Fruit fly (Drosophila melanogaster) whole organism, pupa: ENCODE data around the gene TwdlZ.

Experiments
- CG10348 ChIP-seq: fragments of 200-800 bp; sonication (Bioruptor generic); IDR thresholded peaks from 2 replicates; pipeline ENCODE4 v1.3.6; 2022; ENCODE audit warnings: missing biosample characterization, missing genetic modification characterization
- CG12605 ChIP-seq: fragments of 200-800 bp; sonication (Bioruptor generic); IDR thresholded peaks from 2 replicates; pipeline ENCODE4 v1.3.6; 2022; ENCODE audit warnings: missing biosample characterization, missing genetic modification characterization
- CG13204 ChIP-seq: fragments of 200-800 bp; sonication (Bioruptor generic); optimal IDR thresholded peaks from 2 replicates; lab custom pipeline; 2018; ENCODE audit warnings: missing biosample characterization, mild to moderate bottlenecking, missing genetic modification characterization, moderate library complexity
- CG14655 ChIP-seq: fragments of 200-800 bp; sonication (Bioruptor generic); optimal IDR thresholded peaks from 3 replicates; lab custom pipeline; 2017; ENCODE audit warnings: mild to moderate bottlenecking, missing biosample characterization, missing genetic modification reagents, missing genetic modification characterization
- CG15710 ChIP-seq: fragments of 200-800 bp; sonication (Bioruptor generic); optimal IDR thresholded peaks from 2 replicates; lab custom pipeline; 2018; ENCODE audit warnings: missing biosample characterization, mild to moderate bottlenecking, missing genetic modification characterization, moderate library complexity
- CG17806 ChIP-seq: fragments of 200-800 bp; sonication (Bioruptor generic); optimal IDR thresholded peaks from 2 replicates; lab custom pipeline; 2018; ENCODE audit warnings: missing biosample characterization, mild to moderate bottlenecking, missing genetic modification characterization, moderate library complexity
- CG32121 ChIP-seq: fragments of 200-800 bp; sonication (Bioruptor generic); IDR thresholded peaks from 2 replicates; pipeline ENCODE4 v1.3.6; 2022; ENCODE audit warnings: missing biosample characterization, missing genetic modification characterization
- CG34367 ChIP-seq: fragments of 200-800 bp; sonication (Bioruptor generic); optimal IDR thresholded peaks from 2 replicates; lab custom pipeline; 2018; ENCODE audit warnings: missing biosample characterization, mild to moderate bottlenecking, missing genetic modification characterization
- CG4496 ChIP-seq: fragments of 200-800 bp; sonication (Bioruptor generic); IDR thresholded peaks from 3 replicates; pipeline ENCODE4 v1.3.6; 2022; ENCODE audit warnings: missing biosample characterization, missing genetic modification characterization
- CG8159 ChIP-seq: fragments of 200-800 bp; sonication (Bioruptor generic); optimal IDR thresholded peaks from 3 replicates; lab custom pipeline; 2018; ENCODE audit warnings: missing biosample characterization, mild to moderate bottlenecking, missing genetic modification characterization, moderate library complexity
- CG8301 ChIP-seq: fragments of 200-800 bp; sonication (Bioruptor generic); optimal IDR thresholded peaks from 2 replicates; lab custom pipeline; 2018; ENCODE audit warnings: missing biosample characterization, mild to moderate bottlenecking, missing genetic modification characterization
- CG9948 ChIP-seq: fragments of 200-800 bp; sonication (Bioruptor generic); optimal IDR thresholded peaks from 2 replicates; lab custom pipeline; 2018; ENCODE audit warnings: missing biosample characterization, mild to moderate bottlenecking, missing genetic modification characterization, moderate library complexity
- D1 ChIP-seq: fragments of 200-800 bp; sonication (Bioruptor generic); optimal IDR thresholded peaks from 2 replicates; lab custom pipeline; 2018; ENCODE audit warnings: missing biosample characterization, mild to moderate bottlenecking, missing genetic modification characterization, moderate library complexity
- EcR ChIP-seq: fragments of 200-800 bp; sonication (Bioruptor generic); optimal IDR thresholded peaks from 3 replicates; lab custom pipeline; 2019; ENCODE audit warnings: missing biosample characterization, missing genetic modification characterization, mild to moderate bottlenecking, moderate library complexity, missing genetic modification reagents
- Ets98B ChIP-seq: fragments of 200-800 bp; sonication (Bioruptor generic); IDR thresholded peaks from 2 replicates; pipeline ENCODE4 v1.3.6; 2022; ENCODE audit warnings: missing biosample characterization, missing genetic modification characterization
- Pif1A ChIP-seq: fragments of 200-800 bp; sonication (Bioruptor generic); optimal IDR thresholded peaks from 3 replicates; lab custom pipeline; 2016; ENCODE audit warnings: missing biosample characterization, missing genetic modification characterization
- Pif1B ChIP-seq: fragments of 200-800 bp; sonication (Bioruptor generic); optimal IDR thresholded peaks from 3 replicates; lab custom pipeline; 2016; ENCODE audit warnings: missing biosample characterization, missing genetic modification characterization
- Snoo ChIP-seq: fragments of 200-800 bp; sonication (Bioruptor generic); optimal IDR thresholded peaks from 3 replicates; lab custom pipeline; 2017; ENCODE audit warnings: missing biosample characterization, mild to moderate bottlenecking, missing genetic modification characterization, inconsistent platforms
- fd96Ca ChIP-seq: fragments of 200-800 bp; sonication (Bioruptor generic); IDR thresholded peaks from 3 replicates; pipeline ENCODE4 v1.3.6; 2022; ENCODE audit warnings: missing biosample characterization, missing genetic modification characterization
- gl ChIP-seq: fragments of 200-800 bp; sonication (Bioruptor generic); optimal IDR thresholded peaks from 2 replicates; lab custom pipeline; 2018; ENCODE audit warnings: missing biosample characterization, mild to moderate bottlenecking, missing genetic modification characterization
- rn ChIP-seq: fragments of 200-800 bp; sonication (Bioruptor generic); IDR thresholded peaks from 2 replicates; pipeline ENCODE4 v1.3.6; 2022; ENCODE audit warnings: missing biosample characterization, missing genetic modification characterization

Gene TwdlZ

dm6 chrX:16775083-16775482 is 37.1 kb downstream of the TwdlZ start:
- no peak for TF ChIP-seq CG10348 (GFP tag; lab: Robert Waterston, UW)
- TF ChIP-seq CG32121 (GFP tag; lab: Robert Waterston, UW): no peak
- TF ChIP-seq D1: no peak
- TF ChIP-seq CG9948 (tag; lab: Kevin White, UChicago): no peak
- no peak for TF ChIP-seq Pif1B (GFP tag; lab: Kevin White, UChicago)
- TF ChIP-seq fd96Ca: no peak
- no peak for TF ChIP-seq CG17806
- TF ChIP-seq Snoo (tag; lab: Kevin White, UChicago): no peak
- no peak for TF ChIP-seq CG8301
- TF ChIP-seq CG14655 (GFP tag; lab: Kevin White, UChicago): no peak
- no peak for TF ChIP-seq CG13204 (GFP tag; lab: Kevin White, UChicago)
- TF ChIP-seq CG8159 (tag; lab: Kevin White, UChicago): no peak
- TF ChIP-seq Ets98B (GFP tag; lab: Robert Waterston, UW): no peak
- TF ChIP-seq rn: no peak
- TF ChIP-seq CG15710: no peak
- TF ChIP-seq EcR (GFP tag; lab: Kevin White, UChicago): no peak
- no peak for TF ChIP-seq CG34367 (tag; lab: Kevin White, UChicago)
- TF ChIP-seq CG12605 (GFP tag; lab: Robert Waterston, UW): no peak
- TF ChIP-seq CG4496 (GFP tag; lab: Robert Waterston, UW): no peak
- TF ChIP-seq, all 21 proteins: peak for 0

dm6 chrX:16778138-16778672 is 40.2 kb downstream of the TwdlZ start:
- peak; percentile 32 for TF ChIP-seq CG8159 (tag; lab: Kevin White, UChicago)
- TF ChIP-seq CG9948 (tag; lab: Kevin White, UChicago): peak; percentile 12
- TF ChIP-seq CG8301: peak; percentile 36
- no peak for TF ChIP-seq Pif1B (GFP tag; lab: Kevin White, UChicago)
- no peak for TF ChIP-seq CG15710
- TF ChIP-seq Pif1A: peak; percentile 21
- TF ChIP-seq CG14655 (GFP tag; lab: Kevin White, UChicago): peak; percentile 56
- TF ChIP-seq CG17806: peak; percentile 12
- TF ChIP-seq, all 21 proteins: peak for 6

dm6 chrX:16780244-16780643 is 42.3 kb downstream of the TwdlZ start:
- TF ChIP-seq CG14655 (GFP tag; lab: Kevin White, UChicago): no peak
- 0 out of 3 replicates have a peak, but pooled peaks have one; percentile 34 for TF ChIP-seq CG4496 (GFP tag; lab: Robert Waterston, UW)

DNA sequence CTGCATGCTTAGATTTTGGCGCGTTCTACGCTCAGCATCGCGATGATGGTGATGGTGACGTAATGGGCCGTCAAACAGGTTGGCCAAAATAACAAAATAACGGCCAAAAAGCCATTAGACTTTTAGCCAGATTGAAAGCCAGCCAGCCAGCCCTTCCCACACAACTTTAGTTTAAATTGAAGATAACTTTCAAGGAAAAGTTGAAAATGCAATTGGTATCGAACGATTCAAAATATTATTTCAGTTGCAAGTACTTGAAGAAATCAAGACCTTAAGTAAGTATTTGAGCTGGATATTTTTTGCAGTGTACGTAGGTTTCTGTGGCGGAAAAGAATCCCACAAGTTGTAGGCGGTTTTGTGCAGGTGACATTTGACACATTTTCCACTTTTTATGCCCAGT is 43.1 kb downstream of the TwdlZ start:
- no peak for TF ChIP-seq Pif1A
- 0 out of 3 replicates have a peak, but pooled peaks have one; percentile 31 for TF ChIP-seq CG4496 (GFP tag; lab: Robert Waterston, UW)
- TF ChIP-seq CG8301: no peak
- TF ChIP-seq CG32121 (GFP tag; lab: Robert Waterston, UW): peak; percentile 60
- TF ChIP-seq gl (tag; lab: Kevin White, UChicago): no peak
- no peak for TF ChIP-seq CG14655 (GFP tag; lab: Kevin White, UChicago)
- no peak for TF ChIP-seq Pif1B (GFP tag; lab: Kevin White, UChicago)
- TF ChIP-seq fd96Ca: peak; percentile 59; the same call in 2 of the 3 replicates
- TF ChIP-seq CG34367 (tag; lab: Kevin White, UChicago): no peak
- no peak for TF ChIP-seq Snoo (tag; lab: Kevin White, UChicago)
- peak; percentile 53 for TF ChIP-seq Ets98B (GFP tag; lab: Robert Waterston, UW)
- TF ChIP-seq rn: no peak
- TF ChIP-seq D1: no peak
- no peak for TF ChIP-seq CG15710
- 0 out of 2 replicates have a peak, but pooled peaks have one; percentile 44 for TF ChIP-seq CG12605 (GFP tag; lab: Robert Waterston, UW)
- no peak for TF ChIP-seq CG10348 (GFP tag; lab: Robert Waterston, UW)

dm6 chrX:16782175-16782916 is 44.4 kb downstream of the TwdlZ start:
- TF ChIP-seq CG32121 (GFP tag; lab: Robert Waterston, UW) (peak; percentile 74), CG12605 (GFP tag; lab: Robert Waterston, UW) (peak; percentile 14; the same call in 1 of the 2 replicates), CG14655 (GFP tag; lab: Kevin White, UChicago) (no peak), CG8159 (tag; lab: Kevin White, UChicago) (peak; percentile 19), Ets98B (GFP tag; lab: Robert Waterston, UW) (peak; percentile 66), rn (no peak), CG9948 (tag; lab: Kevin White, UChicago) (peak; percentile 12), CG17806 (peak; percentile 30), CG8301 (peak; percentile 46), Pif1A (peak; percentile 56), CG13204 (GFP tag; lab: Kevin White, UChicago) (no peak), D1 (no peak), CG4496 (GFP tag; lab: Robert Waterston, UW) (peak; percentile 80), fd96Ca (peak; percentile 79), EcR (GFP tag; lab: Kevin White, UChicago) (no peak)

DNA sequence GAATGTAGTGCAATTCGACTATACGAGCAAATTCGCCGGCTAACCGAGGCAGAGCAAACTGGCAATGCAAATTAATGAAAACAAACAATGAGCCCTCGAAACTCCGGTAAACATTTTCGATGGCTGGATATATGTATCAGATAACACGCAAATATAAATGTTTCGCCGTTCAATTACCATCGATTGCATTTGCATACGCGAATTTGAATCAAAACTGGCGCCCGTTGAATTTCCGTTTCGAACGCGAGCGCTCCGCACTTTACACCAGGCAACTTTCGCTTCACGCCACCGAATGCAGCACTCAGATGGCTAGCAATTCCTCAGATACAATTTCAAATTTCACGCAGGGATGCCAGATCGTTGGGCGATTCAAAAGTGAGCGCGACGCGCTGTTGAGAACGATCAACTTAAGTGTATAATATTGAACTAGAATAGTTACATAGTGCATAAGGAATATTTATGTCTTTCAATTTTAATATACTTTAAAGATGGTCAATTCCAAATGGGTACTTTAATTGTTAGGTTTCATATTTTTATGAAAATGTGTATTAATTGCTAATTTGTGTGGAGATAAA is 45.2 kb downstream of the TwdlZ start, which contains the start of gene if:
TSS of gene if (minus strand) at position 294 of the 575 bp plus-strand sequence.
- TF ChIP-seq CG15710 (no peak), CG10348 (GFP tag; lab: Robert Waterston, UW) (no peak), CG9948 (tag; lab: Kevin White, UChicago) (no peak), EcR (GFP tag; lab: Kevin White, UChicago) (no peak), CG12605 (GFP tag; lab: Robert Waterston, UW) (peak; percentile 22; the same call in 1 of the 2 replicates), Snoo (tag; lab: Kevin White, UChicago) (no peak)
